Worm (Caenorhabditis elegans): ENCODE measurements around the gene nep-5.

DNA sequence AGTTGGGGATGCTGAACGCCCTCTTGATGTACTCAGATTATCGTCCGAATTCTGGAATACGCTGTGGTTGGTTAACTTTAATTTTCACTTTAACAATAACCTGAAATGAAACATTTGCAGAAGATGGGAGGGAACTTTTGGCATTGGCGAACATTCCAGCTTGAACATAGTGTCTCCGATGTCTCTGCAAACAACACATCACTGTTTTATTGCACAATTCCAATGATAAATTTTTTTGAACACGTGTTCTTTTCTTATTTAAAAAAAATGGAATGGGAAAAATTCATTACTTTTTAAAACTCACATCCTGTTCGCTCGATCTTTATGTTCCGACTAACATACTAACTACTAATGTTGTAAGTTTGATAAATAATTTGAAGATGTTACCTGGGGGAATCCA, 12.5 kb downstream of the nep-5 start, which contains the start of gene fzy-1:
- TF ChIP-seq him-1 (tag; optimal IDR thresholded peaks at IDR 0.05) = no peak
- TF ChIP-seq W03F9.2 (tag; optimal IDR thresholded peaks at IDR 0.05) = no peak
- no peak for TF ChIP-seq dao-5 (tag; optimal IDR thresholded peaks at IDR 0.05)
